In the genomic region with DNA sequence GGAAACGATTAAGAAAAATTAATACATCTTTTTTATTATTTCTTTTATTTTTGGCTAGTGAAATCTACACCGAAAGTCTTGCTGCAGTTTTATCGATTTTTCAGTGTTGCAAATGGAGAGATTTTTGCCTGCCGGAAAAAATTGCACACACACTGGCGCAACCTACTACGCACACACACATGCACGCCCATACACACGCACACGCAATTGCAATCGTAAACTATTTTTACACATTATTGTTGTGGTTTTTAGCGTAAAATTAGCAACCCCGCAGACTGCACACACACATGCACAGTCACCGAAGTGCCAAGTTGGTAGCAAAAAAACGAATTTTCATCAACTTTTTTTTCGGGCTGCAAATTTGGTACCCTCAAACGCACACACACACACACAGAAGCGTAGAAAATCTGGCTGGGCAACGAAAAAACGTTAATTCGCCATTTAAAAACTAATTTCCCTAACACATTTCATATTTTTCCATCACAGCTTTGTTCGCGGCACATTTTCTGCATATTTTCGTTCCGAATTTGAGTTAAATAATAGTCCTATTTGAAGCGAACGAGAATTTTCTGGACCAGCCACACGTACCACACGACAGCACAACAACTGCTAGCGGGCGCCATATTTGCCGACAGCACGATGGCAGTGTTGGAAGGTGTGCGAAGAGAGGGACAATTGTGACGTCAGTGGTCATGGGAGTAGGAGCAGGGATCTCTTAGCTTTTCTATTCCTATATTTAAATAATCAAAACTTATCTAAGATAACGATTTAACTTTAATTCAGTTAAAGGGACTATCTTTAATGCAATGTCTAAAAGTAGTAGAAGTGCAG, we compare ENCODE assay signal across 1 fruit fly cellular context.
TF ChIP-seq lines count a peak whose summit lies in the region.

Gene Unr, minus strand, starts transcription at position 637 of the 831 bp plus-strand sequence.

TF ChIP-seq in whole organism, embryonic, 481 proteins besides CTCF, POLR2A, EP300 and RAD21 (continued from another document and continues in another):
- TF ChIP-seq Abd-B (GFP tag; optimal IDR thresholded peaks at IDR 0.05; lab: Kevin White, UChicago) (peak; percentile 36), mld (GFP tag; IDR thresholded peaks at IDR 0.05; lab: Robert Waterston, UW; ENCODE audit: partially characterized antibody) (no peak), onecut (GFP tag; IDR thresholded peaks at IDR 0.05; lab: Robert Waterston, UW) (peak; percentile 86), CG11723 (GFP tag; optimal IDR thresholded peaks at IDR 0.05; lab: Kevin White, UChicago) (peak; percentile 57), lbe (GFP tag; optimal IDR thresholded peaks at IDR 0.05; lab: Kevin White, UChicago) (peak; percentile 64), ind (GFP tag; optimal IDR thresholded peaks at IDR 0.05; lab: Kevin White, UChicago) (peak; percentile 80), Ada2b (GFP tag; IDR thresholded peaks at IDR 0.05; lab: Robert Waterston, UW) (peak; percentile 63), NfI (GFP tag; optimal IDR thresholded peaks at IDR 0.05; lab: Kevin White, UChicago) (peak; percentile 84), CG1603 (tag; optimal IDR thresholded peaks at IDR 0.05; lab: Kevin White, UChicago) (peak; percentile 83), CG15073 (GFP tag; optimal IDR thresholded peaks at IDR 0.05; lab: Kevin White, UChicago) (peak; percentile 9), emc (GFP tag; optimal IDR thresholded peaks at IDR 0.05; lab: Kevin White, UChicago) (peak; percentile 56), B-H2 (GFP tag; optimal IDR thresholded peaks at IDR 0.05; lab: Kevin White, UChicago) (peak; percentile 91), CG2202 (tag; optimal IDR thresholded peaks at IDR 0.05; lab: Kevin White, UChicago) (peak; percentile 27), bigmax (GFP tag; optimal IDR thresholded peaks at IDR 0.05; lab: Kevin White, UChicago) (no peak), HHEX (GFP tag; optimal IDR thresholded peaks at IDR 0.05; lab: Kevin White, UChicago) (peak; percentile 73), CG34376 (GFP tag; optimal IDR thresholded peaks at IDR 0.05; lab: Kevin White, UChicago) (peak; percentile 85), CG17612 (GFP tag; IDR thresholded peaks at IDR 0.05; lab: Robert Waterston, UW) (peak; percentile 48; the same call in 1 of the 2 replicates), CG6683 (GFP tag; optimal IDR thresholded peaks at IDR 0.05; lab: Kevin White, UChicago) (no peak), vvl (GFP tag; IDR thresholded peaks at IDR 0.05; lab: Robert Waterston, UW) (peak; percentile 94), CG17912 (GFP tag; optimal IDR thresholded peaks at IDR 0.05; lab: Kevin White, UChicago) (peak; percentile 75), CG5180 (GFP tag; optimal IDR thresholded peaks at IDR 0.05; lab: Kevin White, UChicago) (peak; percentile 6), ranshi (GFP tag; IDR thresholded peaks at IDR 0.05; lab: Robert Waterston, UW) (peak; percentile 81; the same call in 1 of the 2 replicates), CG16815 (GFP tag; optimal IDR thresholded peaks at IDR 0.05; lab: Kevin White, UChicago) (peak; percentile 42), insv (GFP tag; optimal IDR thresholded peaks at IDR 0.05; lab: Kevin White, UChicago) (peak in 1 of 2 experiments; percentile 42), CG17328 (GFP tag; IDR thresholded peaks at IDR 0.05; lab: Robert Waterston, UW) (peak; percentile 80), Dip3 (GFP tag; optimal IDR thresholded peaks at IDR 0.05; lab: Kevin White, UChicago) (peak; percentile 84), Ptx1 (GFP tag; IDR thresholded peaks at IDR 0.05; lab: Robert Waterston, UW) (peak; percentile 76), Lim3 (GFP tag; IDR thresholded peaks at IDR 0.05; lab: Robert Waterston, UW) (no peak), Hmx (GFP tag; optimal IDR thresholded peaks at IDR 0.05; lab: Kevin White, UChicago) (peak; percentile 76), CG9437 (GFP tag; optimal IDR thresholded peaks at IDR 0.05; lab: Kevin White, UChicago) (peak; percentile 58), zfh1 (GFP tag; IDR thresholded peaks at IDR 0.05; lab: Robert Waterston, UW) (peak; percentile 86), eyg (GFP tag; optimal IDR thresholded peaks at IDR 0.05; lab: Kevin White, UChicago) (peak; percentile 53), Deaf1 (tag; optimal IDR thresholded peaks at IDR 0.05; lab: Kevin White, UChicago) (peak; percentile 65), CG10267 (tag; optimal IDR thresholded peaks at IDR 0.05; lab: Kevin White, UChicago) (peak; percentile 93), CG7357 (GFP tag; IDR thresholded peaks at IDR 0.05; lab: Robert Waterston, UW) (peak; percentile 45; the same call in 1 of the 3 replicates), CG1832 (GFP tag; optimal IDR thresholded peaks at IDR 0.05; lab: Kevin White, UChicago) (no peak), CG6272 (GFP tag; IDR thresholded peaks at IDR 0.05; lab: Robert Waterston, UW) (no peak), CG30020 (tag; optimal IDR thresholded peaks at IDR 0.05; lab: Kevin White, UChicago) (peak; percentile 8), prd (optimal IDR thresholded peaks at IDR 0.05; lab: Kevin White, UChicago) (no peak), prd (GFP tag; IDR thresholded peaks at IDR 0.05; lab: Robert Waterston, UW) (peak; percentile 83), CG8388 (GFP tag; optimal IDR thresholded peaks at IDR 0.05; lab: Kevin White, UChicago) (peak; percentile 66), gcm2 (GFP tag; optimal IDR thresholded peaks at IDR 0.05; lab: Kevin White, UChicago) (peak; percentile 49), Atf6 (GFP tag; IDR thresholded peaks at IDR 0.05; lab: Robert Waterston, UW) (peak; percentile 77), ken (GFP tag; IDR thresholded peaks at IDR 0.05; lab: Robert Waterston, UW) (peak; percentile 86; the same call in 1 of the 3 replicates), chinmo (GFP tag; IDR thresholded peaks at IDR 0.05; lab: Robert Waterston, UW; ENCODE audit: partially characterized antibody) (0 out of 4 replicates have a peak, but pooled peaks have one; percentile 60), BtbVII (GFP tag; optimal IDR thresholded peaks at IDR 0.05; lab: Kevin White, UChicago) (peak; percentile 35), eve (GFP tag; optimal IDR thresholded peaks at IDR 0.05; lab: Kevin White, UChicago) (no peak), CG9797 (GFP tag; optimal IDR thresholded peaks at IDR 0.05; lab: Kevin White, UChicago) (peak; percentile 25), phol (tag; optimal IDR thresholded peaks at IDR 0.05; lab: Kevin White, UChicago) (peak; percentile 99), D (optimal IDR thresholded peaks at IDR 0.05; lab: Kevin White, UChicago) (no peak), D (GFP tag; optimal IDR thresholded peaks at IDR 0.05; lab: Kevin White, UChicago) (peak; percentile 41), Bdp1 (GFP tag; optimal IDR thresholded peaks at IDR 0.05; lab: Kevin White, UChicago) (peak; percentile 60), stc (GFP tag; IDR thresholded peaks at IDR 0.05; lab: Robert Waterston, UW) (peak; percentile 75), CG6175 (GFP tag; IDR thresholded peaks at IDR 0.05; lab: Robert Waterston, UW) (peak; percentile 78; the same call in 2 of the 3 replicates), Neu2 (GFP tag; optimal IDR thresholded peaks at IDR 0.05; lab: Kevin White, UChicago; ENCODE audit: borderline replicate concordance) (no peak), CG12299 (tag; optimal IDR thresholded peaks at IDR 0.05; lab: Kevin White, UChicago) (peak; percentile 81), chm (GFP tag; IDR thresholded peaks at IDR 0.05; lab: Robert Waterston, UW) (peak; percentile 88), Fer3 (tag; optimal IDR thresholded peaks at IDR 0.05; lab: Kevin White, UChicago) (peak; percentile 71), CG13894 (tag; optimal IDR thresholded peaks at IDR 0.05; lab: Kevin White, UChicago) (no peak), odd (GFP tag; optimal IDR thresholded peaks at IDR 0.05; lab: Kevin White, UChicago) (peak; percentile 66), MTF-1 (GFP tag; optimal IDR thresholded peaks at IDR 0.05; lab: Kevin White, UChicago; ENCODE audit: borderline replicate concordance) (peak; percentile 33), CG8359 (GFP tag; optimal IDR thresholded peaks at IDR 0.05; lab: Kevin White, UChicago; ENCODE audit: borderline replicate concordance) (peak; percentile 17), CG3407 (GFP tag; optimal IDR thresholded peaks at IDR 0.05; lab: Kevin White, UChicago) (peak; percentile 59), Blimp-1 (GFP tag; optimal IDR thresholded peaks at IDR 0.05; lab: Kevin White, UChicago) (peak; percentile 58), CkIIα-i1 (GFP tag; IDR thresholded peaks at IDR 0.05; lab: Robert Waterston, UW) (no peak), bab2 (GFP tag; optimal IDR thresholded peaks at IDR 0.05; lab: Kevin White, UChicago) (peak; percentile 88), cas (GFP tag; IDR thresholded peaks at IDR 0.05; lab: Robert Waterston, UW) (peak; percentile 61; the same call in 1 of the 2 replicates), Hr78 (GFP tag; optimal IDR thresholded peaks at IDR 0.05; lab: Kevin White, UChicago) (no peak), CG14965 (GFP tag; optimal IDR thresholded peaks at IDR 0.05; lab: Kevin White, UChicago; ENCODE audit: borderline replicate concordance) (no peak), CG34224 (GFP tag; IDR thresholded peaks at IDR 0.05; lab: Robert Waterston, UW; ENCODE audit: partially characterized antibody) (no peak), chn (GFP tag; optimal IDR thresholded peaks at IDR 0.05; lab: Kevin White, UChicago) (peak; percentile 88), Sry-β (GFP tag; optimal IDR thresholded peaks at IDR 0.05; lab: Kevin White, UChicago) (peak; percentile 10), Sox102F (GFP tag; optimal IDR thresholded peaks at IDR 0.05; lab: Kevin White, UChicago) (peak; percentile 61), dimm (GFP tag; IDR thresholded peaks at IDR 0.05; lab: Robert Waterston, UW) (peak; percentile 31; the same call in 1 of the 2 replicates), zen2 (GFP tag; IDR thresholded peaks at IDR 0.05; lab: Robert Waterston, UW; ENCODE audit: partially characterized antibody) (no peak), CHES-1-like (GFP tag; optimal IDR thresholded peaks at IDR 0.05; lab: Kevin White, UChicago) (peak; percentile 83), CG8924 (tag; optimal IDR thresholded peaks at IDR 0.05; lab: Kevin White, UChicago) (peak; percentile 70), ham (GFP tag; IDR thresholded peaks at IDR 0.05; lab: Robert Waterston, UW) (no peak), CG2120 (GFP tag; optimal IDR thresholded peaks at IDR 0.05; lab: Kevin White, UChicago) (peak; percentile 92), peb (GFP tag; IDR thresholded peaks at IDR 0.05; lab: Robert Waterston, UW) (0 out of 2 replicates have a peak, but pooled peaks have one; percentile 38), CG11456 (GFP tag; IDR thresholded peaks at IDR 0.05; lab: Robert Waterston, UW) (no peak), CG8281 (tag; optimal IDR thresholded peaks at IDR 0.05; lab: Kevin White, UChicago) (peak; percentile 52), CG13775 (GFP tag; optimal IDR thresholded peaks at IDR 0.05; lab: Kevin White, UChicago) (peak; percentile 67), CG3838 (GFP tag; optimal IDR thresholded peaks at IDR 0.05; lab: Kevin White, UChicago) (peak; percentile 68), CG15514 (GFP tag; optimal IDR thresholded peaks at IDR 0.05; lab: Kevin White, UChicago) (peak; percentile 77), mirr (GFP tag; optimal IDR thresholded peaks at IDR 0.05; lab: Kevin White, UChicago) (no peak), CG6791 (GFP tag; IDR thresholded peaks at IDR 0.05; lab: Robert Waterston, UW; ENCODE audit: partially characterized antibody) (no peak), ci (GFP tag; IDR thresholded peaks at IDR 0.05; lab: Robert Waterston, UW) (peak; percentile 92), CG18011 (GFP tag; optimal IDR thresholded peaks at IDR 0.05; lab: Kevin White, UChicago) (peak; percentile 53), H2.0 (GFP tag; IDR thresholded peaks at IDR 0.05; lab: Robert Waterston, UW) (peak; percentile 80), CG12391 (tag; optimal IDR thresholded peaks at IDR 0.05; lab: Kevin White, UChicago) (peak; percentile 79), CG14014 (GFP tag; IDR thresholded peaks at IDR 0.05; lab: Robert Waterston, UW) (peak; percentile 77), inv (GFP tag; IDR thresholded peaks at IDR 0.05; lab: Robert Waterston, UW; ENCODE audit: partially characterized antibody) (no peak), CG4328 (GFP tag; optimal IDR thresholded peaks at IDR 0.05; lab: Kevin White, UChicago) (peak; percentile 75), cato (GFP tag; optimal IDR thresholded peaks at IDR 0.05; lab: Kevin White, UChicago; ENCODE audit: borderline replicate concordance) (peak; percentile 48), Dp (GFP tag; optimal IDR thresholded peaks at IDR 0.05; lab: Kevin White, UChicago) (peak; percentile 29), pum (GFP tag; optimal IDR thresholded peaks at IDR 0.05; lab: Kevin White, UChicago) (peak; percentile 81), CG12942 (GFP tag; optimal IDR thresholded peaks at IDR 0.05; lab: Kevin White, UChicago) (peak; percentile 76), CG1233 (GFP tag; optimal IDR thresholded peaks at IDR 0.05; lab: Kevin White, UChicago) (peak; percentile 87), danr (GFP tag; IDR thresholded peaks at IDR 0.05; lab: Robert Waterston, UW) (no peak), abd-A (tag; optimal IDR thresholded peaks at IDR 0.05; lab: Kevin White, UChicago) (no peak), Xrp1 (GFP tag; IDR thresholded peaks at IDR 0.05; lab: Robert Waterston, UW) (peak; percentile 82), stwl (tag; optimal IDR thresholded peaks at IDR 0.05; lab: Kevin White, UChicago) (peak; percentile 49), CG9727 (GFP tag; optimal IDR thresholded peaks at IDR 0.05; lab: Kevin White, UChicago) (peak; percentile 83), BEAF-32 (GFP tag; optimal IDR thresholded peaks at IDR 0.05; lab: Kevin White, UChicago) (peak; percentile 37), Med (GFP tag; lab: Kevin White, UChicago) (peak; percentile 99), sna (GFP tag; IDR thresholded peaks at IDR 0.05; lab: Robert Waterston, UW; ENCODE audit: partially characterized antibody) (no peak), sens-2 (GFP tag; IDR thresholded peaks at IDR 0.05; lab: Robert Waterston, UW) (peak; percentile 82; the same call in 1 of the 2 replicates), CG4282 (GFP tag; optimal IDR thresholded peaks at IDR 0.05; lab: Kevin White, UChicago) (peak; percentile 58), CG3847 (GFP tag; IDR thresholded peaks at IDR 0.05; lab: Robert Waterston, UW) (peak; percentile 80), her (GFP tag; optimal IDR thresholded peaks at IDR 0.05; lab: Kevin White, UChicago) (peak; percentile 76), Pdp1 (GFP tag; optimal IDR thresholded peaks at IDR 0.05; lab: Kevin White, UChicago) (peak; percentile 72 to 75), CG18764 (GFP tag; optimal IDR thresholded peaks at IDR 0.05; lab: Kevin White, UChicago) (peak; percentile 34), CG3726 (GFP tag; IDR thresholded peaks at IDR 0.05; lab: Robert Waterston, UW) (no peak), CG2129 (GFP tag; IDR thresholded peaks at IDR 0.05; lab: Robert Waterston, UW; ENCODE audit: partially characterized antibody) (no peak), Bgb (GFP tag; IDR thresholded peaks at IDR 0.05; lab: Robert Waterston, UW; ENCODE audit: partially characterized antibody) (no peak), CG4820 (GFP tag; optimal IDR thresholded peaks at IDR 0.05; lab: Kevin White, UChicago) (peak; percentile 63)
